Worm (Caenorhabditis elegans) whole organism, early embryonic: ENCODE measurements around the gene C01F1.5.

ENCODE experiments used
- aly-1 ChIP-seq: sonication (generic microtip); optimal IDR thresholded peaks from 2 replicates; lab custom pipeline; 2016; ENCODE audit warnings: missing genetic modification characterization, missing compliant biosample characterization
- ama-1 ChIP-seq: fragments of 150-350 bp; optimal IDR thresholded peaks from 2 replicates; lab custom pipeline; 2014
- ceh-36 ChIP-seq: sonication (generic microtip); optimal IDR thresholded peaks from 2 replicates; lab custom pipeline; 2016; ENCODE audit warnings: missing genetic modification characterization, inconsistent platforms, missing compliant biosample characterization
- hmbx-1 ChIP-seq: sonication (generic microtip); optimal IDR thresholded peaks from 2 replicates; lab custom pipeline; 2016; ENCODE audit warnings: mild to moderate bottlenecking, missing genetic modification characterization, missing compliant biosample characterization
- hnd-1 ChIP-seq: sonication (generic microtip); optimal IDR thresholded peaks from 2 replicates; lab custom pipeline; 2016; ENCODE audit warnings: missing genetic modification characterization, missing compliant biosample characterization
- pes-1 ChIP-seq: fragments of 200-800 bp; sonication (Bioruptor generic); IDR thresholded peaks from 2 replicates; pipeline ENCODE4 v1.3.6; 2022; ENCODE audit warnings: missing genetic modification reagents, missing genetic modification characterization, missing compliant biosample characterization
- tra-4 ChIP-seq: sonication (generic microtip); optimal IDR thresholded peaks from 2 replicates; lab custom pipeline; 2017; ENCODE audit warnings: missing genetic modification characterization, missing compliant biosample characterization

- TF ChIP-seq ama-1 (lab: Kevin White, UChicago) (no peak), hmbx-1 (tag; lab: Kevin White, UChicago) (no peak), pes-1 (no peak), hnd-1 (tag; lab: Kevin White, UChicago) (no peak), aly-1 (no peak), ceh-36 (no peak), tra-4 (tag; lab: Kevin White, UChicago) (no peak)
Observed at ce11 chrII:4267711-4268110, 13.9 kb downstream of the C01F1.5 start.
